Fruit fly (Drosophila melanogaster): ENCODE results near the gene SMC3.
A peak's percentile ranks its signal among the peaks of the same experiment; 100 is the strongest.

Gene SMC3

dm6 chrX:16593418-16593817 lies at the start of gene SMC3, which contains the start of gene Ubc7:
SMC3 (minus strand) TSS chrX:16593439.
Ubc7 (plus strand) TSS chrX:16593677.
- TF ChIP-seq cic (GFP tag; optimal IDR thresholded peaks at IDR 0.05) (no peak), Hr96 (GFP tag; optimal IDR thresholded peaks at IDR 0.05) (no peak), bab1 (GFP tag; optimal IDR thresholded peaks at IDR 0.05) (peak; percentile 40), CG33017 (tag; optimal IDR thresholded peaks at IDR 0.05) (no peak), Mnt (GFP tag; optimal IDR thresholded peaks at IDR 0.05) (peak; percentile 26), CG14711 (tag; optimal IDR thresholded peaks at IDR 0.05) (peak; percentile 15), CG11617 (GFP tag; optimal IDR thresholded peaks at IDR 0.05) (peak; percentile 34)

dm6 chrX:16641101-16641420 lies 47.8 kb upstream of the SMC3 start:
- no peak for TF ChIP-seq cnc (optimal IDR thresholded peaks at IDR 0.05)
- no peak for TF ChIP-seq CG7045 (GFP tag; optimal IDR thresholded peaks at IDR 0.05)
- no peak for TF ChIP-seq CG1620 (GFP tag; optimal IDR thresholded peaks at IDR 0.05)
- no peak for TF ChIP-seq toe (GFP tag; optimal IDR thresholded peaks at IDR 0.05)
- TF ChIP-seq CG33017 (tag; optimal IDR thresholded peaks at IDR 0.05): no peak
- no peak for TF ChIP-seq kay (GFP tag; ENCODE audit: borderline replicate concordance)
- TF ChIP-seq tj (GFP tag; optimal IDR thresholded peaks at IDR 0.05): peak; percentile 90

- no peak for TF ChIP-seq Hr96 (GFP tag; optimal IDR thresholded peaks at IDR 0.05)
- peak; percentile 64 for TF ChIP-seq pad (GFP tag; optimal IDR thresholded peaks at IDR 0.05)
- peak; percentile 63 for TF ChIP-seq CG11617 (GFP tag; optimal IDR thresholded peaks at IDR 0.05)
- TF ChIP-seq CG12768 (GFP tag; optimal IDR thresholded peaks at IDR 0.05): peak; percentile 73
- TF ChIP-seq CG7101 (tag; optimal IDR thresholded peaks at IDR 0.05): peak; percentile 73
- peak; percentile 54 for TF ChIP-seq CG7045 (GFP tag; optimal IDR thresholded peaks at IDR 0.05)
- TF ChIP-seq CG33017 (tag; optimal IDR thresholded peaks at IDR 0.05): no peak
- TF ChIP-seq ovo (GFP tag; optimal IDR thresholded peaks at IDR 0.05): peak; percentile 36
- TF ChIP-seq Clk (GFP tag; optimal IDR thresholded peaks at IDR 0.05): peak; percentile 52
- peak; percentile 63 for TF ChIP-seq CG14711 (tag; optimal IDR thresholded peaks at IDR 0.05)
- peak; percentile 40 for TF ChIP-seq Crg-1 (GFP tag; optimal IDR thresholded peaks at IDR 0.05)
- TF ChIP-seq kay (GFP tag; ENCODE audit: borderline replicate concordance): no peak
- TF ChIP-seq Mnt (GFP tag; optimal IDR thresholded peaks at IDR 0.05): peak; percentile 71
- peak; percentile 77 for TF ChIP-seq CG1620 (GFP tag; optimal IDR thresholded peaks at IDR 0.05)
- TF ChIP-seq toe (GFP tag; optimal IDR thresholded peaks at IDR 0.05): peak; percentile 63
- peak; percentile 58 for TF ChIP-seq bab1 (GFP tag; optimal IDR thresholded peaks at IDR 0.05)
- peak; percentile 81 for TF ChIP-seq CG5204 (GFP tag; optimal IDR thresholded peaks at IDR 0.05)
- TF ChIP-seq cic (GFP tag; optimal IDR thresholded peaks at IDR 0.05): no peak
- no peak for TF ChIP-seq cnc (optimal IDR thresholded peaks at IDR 0.05)
- no peak for TF ChIP-seq tj (GFP tag; optimal IDR thresholded peaks at IDR 0.05)
These were observed 47.2 kb upstream of the SMC3 start, which contains the start of the genes SNRPG and mthl1 for dm6 chrX:16640260-16641100. SNRPG (minus strand) TSS chrX:16640419. mthl1 (plus strand) TSS chrX:16640968.

- peak; percentile 88 for TF ChIP-seq Crg-1 (GFP tag; optimal IDR thresholded peaks at IDR 0.05)
- TF ChIP-seq CG7101 (tag; optimal IDR thresholded peaks at IDR 0.05): peak; percentile 94
- peak; percentile 54 for TF ChIP-seq toe (GFP tag; optimal IDR thresholded peaks at IDR 0.05)
- TF ChIP-seq CG1620 (GFP tag; optimal IDR thresholded peaks at IDR 0.05): peak; percentile 90
- TF ChIP-seq CG33017 (tag; optimal IDR thresholded peaks at IDR 0.05): peak; percentile 59
- no peak for TF ChIP-seq cic (GFP tag; optimal IDR thresholded peaks at IDR 0.05)
- peak; percentile 94 for TF ChIP-seq CG11617 (GFP tag; optimal IDR thresholded peaks at IDR 0.05)
- TF ChIP-seq pad (GFP tag; optimal IDR thresholded peaks at IDR 0.05): peak; percentile 82
- TF ChIP-seq CG5204 (GFP tag; optimal IDR thresholded peaks at IDR 0.05): peak; percentile 65
- peak; percentile 67 for TF ChIP-seq tj (GFP tag; optimal IDR thresholded peaks at IDR 0.05)
- peak; percentile 9 for TF ChIP-seq Clk (GFP tag; optimal IDR thresholded peaks at IDR 0.05)
- TF ChIP-seq Mnt (GFP tag; optimal IDR thresholded peaks at IDR 0.05): peak; percentile 93
- TF ChIP-seq cnc (optimal IDR thresholded peaks at IDR 0.05): no peak
- TF ChIP-seq ovo (GFP tag; optimal IDR thresholded peaks at IDR 0.05): peak; percentile 88
- peak; percentile 70 for TF ChIP-seq CG14711 (tag; optimal IDR thresholded peaks at IDR 0.05)
- no peak for TF ChIP-seq kay (GFP tag; ENCODE audit: borderline replicate concordance)
- TF ChIP-seq CG7045 (GFP tag; optimal IDR thresholded peaks at IDR 0.05): peak; percentile 58
- TF ChIP-seq Hr96 (GFP tag; optimal IDR thresholded peaks at IDR 0.05): peak; percentile 89
- TF ChIP-seq CG12768 (GFP tag; optimal IDR thresholded peaks at IDR 0.05): peak; percentile 77
- TF ChIP-seq bab1 (GFP tag; optimal IDR thresholded peaks at IDR 0.05): peak; percentile 92
These were observed 44.6 kb upstream of the SMC3 start, which contains the start of gene RpS19a for dm6 chrX:16637594-16638485. RpS19a (plus strand) TSS chrX:16637894.

- TF ChIP-seq cnc (optimal IDR thresholded peaks at IDR 0.05) (no peak), Hr96 (GFP tag; optimal IDR thresholded peaks at IDR 0.05) (no peak), cic (GFP tag; optimal IDR thresholded peaks at IDR 0.05) (peak; percentile 30), tj (GFP tag; optimal IDR thresholded peaks at IDR 0.05) (peak; percentile 41)
These were observed 43.9 kb upstream of the SMC3 start, which contains the start of gene Rok for dm6 chrX:16637106-16637590. Rok (minus strand) TSS chrX:16637414.
